Fruit fly (Drosophila melanogaster) whole organism, pupa: ENCODE data around the gene CG6712.

Experiments used
- CG10348 ChIP-seq: fragments of 200-800 bp; sonication (Bioruptor generic); IDR thresholded peaks from 2 replicates; pipeline ENCODE4 v1.3.6; 2022; ENCODE audit warnings: missing biosample characterization, missing genetic modification characterization
- CG12605 ChIP-seq: fragments of 200-800 bp; sonication (Bioruptor generic); IDR thresholded peaks from 2 replicates; pipeline ENCODE4 v1.3.6; 2022; ENCODE audit warnings: missing biosample characterization, missing genetic modification characterization
- CG13204 ChIP-seq: fragments of 200-800 bp; sonication (Bioruptor generic); optimal IDR thresholded peaks from 2 replicates; lab custom pipeline; 2018; ENCODE audit warnings: missing biosample characterization, mild to moderate bottlenecking, missing genetic modification characterization, moderate library complexity
- CG14655 ChIP-seq: fragments of 200-800 bp; sonication (Bioruptor generic); optimal IDR thresholded peaks from 3 replicates; lab custom pipeline; 2017; ENCODE audit warnings: mild to moderate bottlenecking, missing biosample characterization, missing genetic modification reagents, missing genetic modification characterization
- CG15710 ChIP-seq: fragments of 200-800 bp; sonication (Bioruptor generic); optimal IDR thresholded peaks from 2 replicates; lab custom pipeline; 2018; ENCODE audit warnings: missing biosample characterization, mild to moderate bottlenecking, missing genetic modification characterization, moderate library complexity
- CG17806 ChIP-seq: fragments of 200-800 bp; sonication (Bioruptor generic); optimal IDR thresholded peaks from 2 replicates; lab custom pipeline; 2018; ENCODE audit warnings: missing biosample characterization, mild to moderate bottlenecking, missing genetic modification characterization, moderate library complexity
- CG32121 ChIP-seq: fragments of 200-800 bp; sonication (Bioruptor generic); IDR thresholded peaks from 2 replicates; pipeline ENCODE4 v1.3.6; 2022; ENCODE audit warnings: missing biosample characterization, missing genetic modification characterization
- CG34367 ChIP-seq: fragments of 200-800 bp; sonication (Bioruptor generic); optimal IDR thresholded peaks from 2 replicates; lab custom pipeline; 2018; ENCODE audit warnings: missing biosample characterization, mild to moderate bottlenecking, missing genetic modification characterization
- CG4496 ChIP-seq: fragments of 200-800 bp; sonication (Bioruptor generic); IDR thresholded peaks from 3 replicates; pipeline ENCODE4 v1.3.6; 2022; ENCODE audit warnings: missing biosample characterization, missing genetic modification characterization
- CG8159 ChIP-seq: fragments of 200-800 bp; sonication (Bioruptor generic); optimal IDR thresholded peaks from 3 replicates; lab custom pipeline; 2018; ENCODE audit warnings: missing biosample characterization, mild to moderate bottlenecking, missing genetic modification characterization, moderate library complexity
- CG8301 ChIP-seq: fragments of 200-800 bp; sonication (Bioruptor generic); optimal IDR thresholded peaks from 2 replicates; lab custom pipeline; 2018; ENCODE audit warnings: missing biosample characterization, mild to moderate bottlenecking, missing genetic modification characterization
- CG9948 ChIP-seq: fragments of 200-800 bp; sonication (Bioruptor generic); optimal IDR thresholded peaks from 2 replicates; lab custom pipeline; 2018; ENCODE audit warnings: missing biosample characterization, mild to moderate bottlenecking, missing genetic modification characterization, moderate library complexity
- D1 ChIP-seq: fragments of 200-800 bp; sonication (Bioruptor generic); optimal IDR thresholded peaks from 2 replicates; lab custom pipeline; 2018; ENCODE audit warnings: missing biosample characterization, mild to moderate bottlenecking, missing genetic modification characterization, moderate library complexity
- EcR ChIP-seq: fragments of 200-800 bp; sonication (Bioruptor generic); optimal IDR thresholded peaks from 3 replicates; lab custom pipeline; 2019; ENCODE audit warnings: missing biosample characterization, missing genetic modification characterization, mild to moderate bottlenecking, moderate library complexity, missing genetic modification reagents
- Ets98B ChIP-seq: fragments of 200-800 bp; sonication (Bioruptor generic); IDR thresholded peaks from 2 replicates; pipeline ENCODE4 v1.3.6; 2022; ENCODE audit warnings: missing biosample characterization, missing genetic modification characterization
- Pif1A ChIP-seq: fragments of 200-800 bp; sonication (Bioruptor generic); optimal IDR thresholded peaks from 3 replicates; lab custom pipeline; 2016; ENCODE audit warnings: missing biosample characterization, missing genetic modification characterization
- Pif1B ChIP-seq: fragments of 200-800 bp; sonication (Bioruptor generic); optimal IDR thresholded peaks from 3 replicates; lab custom pipeline; 2016; ENCODE audit warnings: missing biosample characterization, missing genetic modification characterization
- Snoo ChIP-seq: fragments of 200-800 bp; sonication (Bioruptor generic); optimal IDR thresholded peaks from 3 replicates; lab custom pipeline; 2017; ENCODE audit warnings: missing biosample characterization, mild to moderate bottlenecking, missing genetic modification characterization, inconsistent platforms
- fd96Ca ChIP-seq: fragments of 200-800 bp; sonication (Bioruptor generic); IDR thresholded peaks from 3 replicates; pipeline ENCODE4 v1.3.6; 2022; ENCODE audit warnings: missing biosample characterization, missing genetic modification characterization
- gl ChIP-seq: fragments of 200-800 bp; sonication (Bioruptor generic); optimal IDR thresholded peaks from 2 replicates; lab custom pipeline; 2018; ENCODE audit warnings: missing biosample characterization, mild to moderate bottlenecking, missing genetic modification characterization
- rn ChIP-seq: fragments of 200-800 bp; sonication (Bioruptor generic); IDR thresholded peaks from 2 replicates; pipeline ENCODE4 v1.3.6; 2022; ENCODE audit warnings: missing biosample characterization, missing genetic modification characterization

The CG6712 gene

dm6 chr2L:12114159-12114558 lies 17.8 kb upstream of the CG6712 start, which contains the start of gene CG17211:
TSS of gene CG17211 (plus strand) at chr2L:12114360.
- TF ChIP-seq rn (no peak), CG4496 (GFP tag; lab: Robert Waterston, UW) (no peak), CG9948 (tag; lab: Kevin White, UChicago) (no peak), CG15710 (tag; lab: Kevin White, UChicago) (no peak), Ets98B (GFP tag; lab: Robert Waterston, UW) (no peak), CG12605 (GFP tag; lab: Robert Waterston, UW) (no peak), CG13204 (no peak), CG34367 (tag; lab: Kevin White, UChicago) (no peak), fd96Ca (GFP tag; lab: Robert Waterston, UW) (no peak), Snoo (tag; lab: Kevin White, UChicago) (no peak)
- TF ChIP-seq, all 21 proteins: peak for 0

- TF ChIP-seq CG15710 (tag; lab: Kevin White, UChicago) (no peak), CG17806 (tag; lab: Kevin White, UChicago) (no peak), Snoo (tag; lab: Kevin White, UChicago) (peak; percentile 26), CG4496 (GFP tag; lab: Robert Waterston, UW) (no peak), CG8159 (tag; lab: Kevin White, UChicago) (peak; percentile 28)
Measured at dm6 chr2L:12112943-12113557, 16.7 kb upstream of the CG6712 start.

- no peak for TF ChIP-seq Pif1B
- TF ChIP-seq, all 21 proteins: peak for 0
Measured at dm6 chr2L:12110810-12111209, 14.5 kb upstream of the CG6712 start, which contains the start of gene Phae2. TSS of gene Phae2 (plus strand) at chr2L:12111110.

- TF ChIP-seq CG15710 (tag; lab: Kevin White, UChicago) (no peak), CG8159 (tag; lab: Kevin White, UChicago) (peak; percentile 2), Pif1B (no peak), gl (no peak), Ets98B (GFP tag; lab: Robert Waterston, UW) (no peak), Pif1A (GFP tag; lab: Kevin White, UChicago) (no peak), CG10348 (GFP tag; lab: Robert Waterston, UW) (no peak), CG32121 (GFP tag; lab: Robert Waterston, UW) (no peak), EcR (GFP tag; lab: Kevin White, UChicago) (peak; percentile 90), rn (no peak), CG17806 (tag; lab: Kevin White, UChicago) (no peak)
Measured at dm6 chr2L:12108779-12109564, 12.7 kb upstream of the CG6712 start, which contains the start of the genes Rab6 and Phae1. TSS of gene Rab6 (minus strand) at chr2L:12109116. TSS of gene Phae1 (plus strand) at chr2L:12109417.

dm6 chr2L:12107087-12107486 lies 10.8 kb upstream of the CG6712 start:
- TF ChIP-seq CG10348 (GFP tag; lab: Robert Waterston, UW) (no peak), rn (no peak), Snoo (tag; lab: Kevin White, UChicago) (no peak)
- TF ChIP-seq, all 21 proteins: peak for 0

- TF ChIP-seq fd96Ca (GFP tag; lab: Robert Waterston, UW) = peak; percentile 38; the same call in 2 of the 3 replicates
- peak; percentile 74 for TF ChIP-seq CG34367 (tag; lab: Kevin White, UChicago)
- TF ChIP-seq CG13204 = no peak
- peak; percentile 81 for TF ChIP-seq CG17806 (tag; lab: Kevin White, UChicago)
- TF ChIP-seq Snoo (tag; lab: Kevin White, UChicago) = peak; percentile 76
- TF ChIP-seq Pif1B = no peak
- TF ChIP-seq CG8159 (tag; lab: Kevin White, UChicago) = peak; percentile 82
- no peak for TF ChIP-seq D1 (tag; lab: Kevin White, UChicago)
- no peak for TF ChIP-seq EcR (GFP tag; lab: Kevin White, UChicago)
- peak; percentile 80 for TF ChIP-seq CG9948 (tag; lab: Kevin White, UChicago)
- peak; percentile 92 for TF ChIP-seq CG4496 (GFP tag; lab: Robert Waterston, UW)
- no peak for TF ChIP-seq Pif1A (GFP tag; lab: Kevin White, UChicago)
- TF ChIP-seq CG14655 = no peak
- TF ChIP-seq CG15710 (tag; lab: Kevin White, UChicago) = peak; percentile 80
- peak; percentile 87 for TF ChIP-seq Ets98B (GFP tag; lab: Robert Waterston, UW)
- peak; percentile 65 for TF ChIP-seq rn
- TF ChIP-seq CG8301 (tag; lab: Kevin White, UChicago) = peak; percentile 73
- no peak for TF ChIP-seq gl
- TF ChIP-seq CG32121 (GFP tag; lab: Robert Waterston, UW) = peak; percentile 80; the same call in 1 of the 2 replicates
- TF ChIP-seq CG10348 (GFP tag; lab: Robert Waterston, UW) = peak; percentile 60
- TF ChIP-seq CG12605 (GFP tag; lab: Robert Waterston, UW) = peak; percentile 71
Measured at dm6 chr2L:12103231-12104210, 7.2 kb upstream of the CG6712 start, which contains the start of the genes Patsas and ThrRS. TSS of gene Patsas (minus strand) at chr2L:12103285. TSS of gene ThrRS (plus strand) at chr2L:12103751.
